Worm (Caenorhabditis elegans) whole organism, midembryonic: ENCODE results near the gene Y38H8A.7.

Experiments
- cog-1 ChIP-seq: sonication (generic microtip); optimal IDR thresholded peaks from 2 replicates; lab custom pipeline; 2016; ENCODE audit warnings: missing genetic modification characterization, missing compliant biosample characterization
- flt-1 ChIP-seq: fragments of 200-800 bp; sonication (Bioruptor generic); IDR thresholded peaks from 2 replicates; pipeline ENCODE4 v1.3.6; 2022; ENCODE audit warnings: missing genetic modification characterization, missing compliant biosample characterization
- klf-2 ChIP-seq: fragments of 200-800 bp; sonication (Bioruptor generic); conservative IDR thresholded peaks from 2 replicates; pipeline ENCODE4 v1.3.6; 2022; ENCODE audit warnings: missing genetic modification reagents, missing genetic modification characterization, missing compliant biosample characterization
- med-1 ChIP-seq: sonication (generic microtip); optimal IDR thresholded peaks from 2 replicates; lab custom pipeline; 2017; ENCODE audit warnings: missing genetic modification characterization, mild to moderate bottlenecking, missing compliant biosample characterization, antibody characterized with exemption, missing genetic modification reagents; ENCODE audit not compliant: insufficient read depth
- ref-1 ChIP-seq: fragments of 200-800 bp; sonication (Bioruptor generic); conservative IDR thresholded peaks from 2 replicates; pipeline ENCODE4 v1.3.6; 2022; ENCODE audit warnings: missing genetic modification reagents, missing genetic modification characterization, missing compliant biosample characterization
- tab-1 ChIP-seq: fragments of 200-800 bp; sonication (Bioruptor generic); IDR thresholded peaks from 2 replicates; pipeline ENCODE4 v1.3.6; 2022; ENCODE audit warnings: missing genetic modification characterization, missing compliant biosample characterization
- ztf-23 ChIP-seq: fragments of 200-800 bp; sonication (Bioruptor generic); IDR thresholded peaks from 2 replicates; pipeline ENCODE4 v1.3.6; 2022; ENCODE audit warnings: missing genetic modification reagents, missing genetic modification characterization, missing compliant biosample characterization

DNA sequence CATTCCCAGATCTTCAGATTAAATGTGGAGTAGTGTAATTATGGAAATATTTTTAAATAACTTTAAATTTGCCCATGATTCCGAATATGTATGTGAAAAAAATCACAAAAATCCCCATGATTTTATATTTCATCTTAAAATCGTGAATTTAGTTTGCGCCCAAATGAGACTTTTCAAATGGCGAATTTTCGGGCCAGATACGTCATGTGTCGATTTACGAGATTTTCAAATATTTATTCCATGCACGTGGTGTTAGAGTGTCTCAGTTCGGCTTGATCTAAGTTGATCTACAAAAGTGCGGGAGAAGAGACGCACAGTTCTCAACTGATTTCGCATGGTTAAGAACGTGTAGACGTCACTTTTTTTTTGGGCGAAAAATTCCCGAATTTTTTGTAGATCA lies 27.2 kb downstream of the Y38H8A.7 start, which contains the start of gene Y38H8A.1:
- TF ChIP-seq klf-2 (GFP tag; lab: Robert Waterston, UW): no peak
- TF ChIP-seq flt-1 (GFP tag; lab: Robert Waterston, UW): no peak
- TF ChIP-seq ztf-23 (GFP tag; lab: Robert Waterston, UW): no peak
- TF ChIP-seq med-1: no peak
- no peak for TF ChIP-seq ref-1 (GFP tag; lab: Robert Waterston, UW)
- TF ChIP-seq tab-1 (GFP tag; lab: Robert Waterston, UW): no peak
- no peak for TF ChIP-seq cog-1
